Worm (Caenorhabditis elegans): ENCODE data around the gene F14B8.4.

DNA sequence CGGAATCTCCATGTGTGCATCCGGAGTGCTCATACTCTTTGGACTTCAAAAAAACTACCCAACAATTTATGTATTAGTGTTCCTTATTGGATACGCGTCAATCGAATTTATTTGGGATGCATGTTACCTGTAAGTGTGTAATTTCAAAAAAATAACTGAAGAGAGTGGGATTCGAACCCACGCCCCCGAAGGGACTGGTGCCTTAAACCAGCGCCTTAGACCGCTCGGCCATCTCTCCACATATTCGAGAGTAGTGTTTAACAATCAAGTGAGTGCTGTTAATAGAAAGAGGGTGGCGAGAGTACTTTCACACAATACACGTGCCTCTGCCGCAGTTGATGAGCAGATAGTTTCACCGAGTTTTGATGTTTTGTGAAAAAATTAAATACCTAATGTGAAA is 3.2 kb upstream of the F14B8.4 start:
- TF ChIP-seq ref-1 (GFP tag; conservative IDR thresholded peaks at IDR 0.05) (peak; percentile 66; the same call in 1 of the 2 replicates), med-1 (GFP tag; optimal IDR thresholded peaks at IDR 0.05; ENCODE audit: insufficient read depth) (peak; percentile 19), cog-1 (tag; optimal IDR thresholded peaks at IDR 0.05) (peak; percentile 49), flt-1 (GFP tag; IDR thresholded peaks at IDR 0.05) (peak; percentile 90), T22C8.4 (GFP tag; IDR thresholded peaks at IDR 0.05) (no peak; the same call in none of the 2 replicates), klf-2 (GFP tag; conservative IDR thresholded peaks at IDR 0.05) (peak; percentile 85), tab-1 (GFP tag; IDR thresholded peaks at IDR 0.05) (peak; percentile 82)
